Worm (Caenorhabditis elegans) whole organism, L1 larva: ENCODE measurements around the gene nhr-65.
A peak's percentile ranks its signal among the peaks of the same experiment; 100 is the strongest.

ENCODE experiments used
- C34B4.2 ChIP-seq: sonication (generic microtip); optimal IDR thresholded peaks from 2 replicates; lab custom pipeline; 2017; ENCODE audit warnings: mild to moderate bottlenecking, missing genetic modification characterization, missing compliant biosample characterization
- F16B12.6 ChIP-seq: fragments of 150-350 bp; optimal IDR thresholded peaks from 2 replicates; lab custom pipeline; 2014; ENCODE audit warnings: missing biosample characterization, missing genetic modification characterization
- Y116A8C.19 ChIP-seq: sonication (generic microtip); optimal IDR thresholded peaks from 2 replicates; lab custom pipeline; 2016; ENCODE audit warnings: missing compliant biosample characterization, missing genetic modification characterization, borderline replicate concordance
- alr-1 ChIP-seq: fragments of 200-800 bp; sonication (Bioruptor generic); optimal IDR thresholded peaks from 2 replicates; lab custom pipeline; 2018; ENCODE audit warnings: borderline replicate concordance, mild to moderate bottlenecking, missing genetic modification characterization, missing compliant biosample characterization
- aly-2 ChIP-seq: fragments of 150-350 bp; optimal IDR thresholded peaks from 2 replicates; lab custom pipeline; 2014; ENCODE audit warnings: missing biosample characterization, missing genetic modification characterization
- ama-1 ChIP-seq: fragments of 150-350 bp; optimal IDR thresholded peaks from 2 replicates; lab custom pipeline; 2014
- blmp-1 ChIP-seq: fragments of 150-350 bp; optimal IDR thresholded peaks from 2 replicates; lab custom pipeline; 2014; ENCODE audit warnings: missing biosample characterization, missing genetic modification characterization
- ceh-82 ChIP-seq, 3 experiments: fragments of 150-350 bp in 1 of 3; sonication (generic microtip) in 2 of 3; optimal IDR thresholded peaks; 2 replicates each; lab custom pipeline; 2014 to 2017; ENCODE audit warnings: missing biosample characterization in 3 of 3, missing genetic modification characterization in 3 of 3
- dpl-1 ChIP-seq, 3 experiments: fragments of 150-350 bp in 2 of 3; sonication (generic microtip) in 1 of 3; optimal IDR thresholded peaks; 2 replicates each; lab custom pipeline; 2014 to 2017; ENCODE audit warnings: missing biosample characterization in 3 of 3, missing genetic modification characterization in 3 of 3, missing genetic modification reagents in 3 of 3
- elt-2 ChIP-seq: sonication (generic microtip); optimal IDR thresholded peaks from 2 replicates; lab custom pipeline; 2016; ENCODE audit warnings: missing genetic modification characterization, mild to moderate bottlenecking, inconsistent platforms, missing compliant biosample characterization, missing genetic modification reagents
- elt-3 ChIP-seq, 6 experiments: fragments of 150-350 bp in 1 of 6; sonication (generic microtip); optimal IDR thresholded peaks; 2 replicates each; lab custom pipeline; 2017 to 2018; ENCODE audit warnings: missing biosample characterization in 6 of 6, missing genetic modification characterization in 6 of 6, inconsistent platforms in 1 of 6
- fkh-10 ChIP-seq: sonication (generic microtip); optimal IDR thresholded peaks from 2 replicates; lab custom pipeline; 2017; ENCODE audit warnings: missing biosample characterization, missing genetic modification reagents, missing genetic modification characterization
- fkh-4 ChIP-seq: sonication (generic microtip); optimal IDR thresholded peaks from 2 replicates; lab custom pipeline; 2016; ENCODE audit warnings: missing compliant biosample characterization, missing genetic modification characterization, borderline replicate concordance
- fkh-8 ChIP-seq: sonication (generic microtip); optimal IDR thresholded peaks from 2 replicates; lab custom pipeline; 2016; ENCODE audit warnings: mild to moderate bottlenecking, missing genetic modification characterization, missing compliant biosample characterization
- hlh-17 ChIP-seq: fragments of 200-800 bp; sonication (Bioruptor generic); optimal IDR thresholded peaks from 2 replicates; lab custom pipeline; 2018; ENCODE audit warnings: missing genetic modification characterization, mild to moderate bottlenecking, missing compliant biosample characterization, moderate library complexity, borderline replicate concordance
- hpl-2 ChIP-seq: fragments of 150-350 bp; optimal IDR thresholded peaks from 2 replicates; lab custom pipeline; 2014; ENCODE audit warnings: missing biosample characterization, missing genetic modification reagents, missing genetic modification characterization
- irx-1 ChIP-seq: sonication (generic microtip); optimal IDR thresholded peaks from 2 replicates; lab custom pipeline; 2016; ENCODE audit warnings: missing genetic modification characterization, missing compliant biosample characterization
- isw-1 ChIP-seq: fragments of 200-800 bp; sonication (Bioruptor generic); IDR thresholded peaks from 2 replicates; pipeline ENCODE4 v1.3.6; 2022; ENCODE audit warnings: missing genetic modification characterization, missing compliant biosample characterization
- jun-1 ChIP-seq: fragments of 150-350 bp; optimal IDR thresholded peaks from 2 replicates; lab custom pipeline; 2014; ENCODE audit warnings: missing biosample characterization, missing genetic modification reagents, missing genetic modification characterization
- lin-14 ChIP-seq: fragments of 200-800 bp; sonication (Bioruptor generic); optimal IDR thresholded peaks from 2 replicates; lab custom pipeline; 2018; ENCODE audit warnings: mild to moderate bottlenecking, missing genetic modification characterization, moderate library complexity, missing compliant biosample characterization
- lin-35 ChIP-seq, 2 experiments: fragments of 150-350 bp; optimal IDR thresholded peaks; 2 replicates each; lab custom pipeline; 2014; ENCODE audit warnings: missing biosample characterization in 2 of 2, missing genetic modification characterization in 2 of 2, missing genetic modification reagents in 2 of 2
- lir-3 ChIP-seq: sonication (generic microtip); optimal IDR thresholded peaks from 2 replicates; lab custom pipeline; 2016; ENCODE audit warnings: mild to moderate bottlenecking, missing genetic modification characterization, moderate library complexity, missing compliant biosample characterization; ENCODE audit not compliant: poor library complexity
- mdl-1 ChIP-seq, 2 experiments: fragments of 150-350 bp; optimal IDR thresholded peaks; 2 replicates each; lab custom pipeline; 2014 to 2017; ENCODE audit warnings: missing biosample characterization in 2 of 2, missing genetic modification characterization in 2 of 2, inconsistent platforms in 1 of 2
- mep-1 ChIP-seq: fragments of 150-350 bp; optimal IDR thresholded peaks from 2 replicates; lab custom pipeline; 2014; ENCODE audit warnings: missing biosample characterization, missing genetic modification characterization
- nhr-11 ChIP-seq: fragments of 150-350 bp; optimal IDR thresholded peaks from 2 replicates; lab custom pipeline; 2014; ENCODE audit warnings: missing biosample characterization, missing genetic modification characterization
- nhr-237 ChIP-seq: fragments of 150-350 bp; optimal IDR thresholded peaks from 2 replicates; lab custom pipeline; 2014; ENCODE audit warnings: missing biosample characterization, missing genetic modification characterization
- nhr-71 ChIP-seq: sonication (generic microtip); optimal IDR thresholded peaks from 2 replicates; lab custom pipeline; 2016; ENCODE audit warnings: mild to moderate bottlenecking, missing genetic modification characterization, moderate library complexity, missing compliant biosample characterization
- nhr-84 ChIP-seq: sonication (generic microtip); optimal IDR thresholded peaks from 2 replicates; lab custom pipeline; 2017; ENCODE audit warnings: missing biosample characterization, missing genetic modification characterization
- nhr-85 ChIP-seq: sonication (generic microtip); peaks from one replicate; lab custom pipeline; 2016; ENCODE audit warnings: missing genetic modification characterization, inconsistent platforms, missing compliant biosample characterization
- nhr-90 ChIP-seq: sonication (generic microtip); optimal IDR thresholded peaks from 2 replicates; lab custom pipeline; 2016; ENCODE audit warnings: mild to moderate bottlenecking, missing genetic modification characterization, missing compliant biosample characterization; ENCODE audit not compliant: poor library complexity
- pqm-1 ChIP-seq: sonication (generic microtip); optimal IDR thresholded peaks from 3 replicates; lab custom pipeline; 2017; ENCODE audit warnings: missing biosample characterization, missing genetic modification characterization
- rnt-1 ChIP-seq: sonication (generic microtip); optimal IDR thresholded peaks from 2 replicates; lab custom pipeline; 2016; ENCODE audit warnings: mild to moderate bottlenecking, missing genetic modification characterization, moderate library complexity, missing compliant biosample characterization
- skn-1 ChIP-seq: fragments of 150-350 bp; optimal IDR thresholded peaks from 2 replicates; lab custom pipeline; 2014; ENCODE audit warnings: missing biosample characterization, missing genetic modification characterization
- snpc-4 ChIP-seq: fragments of 150-350 bp; optimal IDR thresholded peaks from 2 replicates; lab custom pipeline; 2014; ENCODE audit warnings: missing biosample characterization, missing genetic modification characterization
- sox-4 ChIP-seq: sonication (generic microtip); optimal IDR thresholded peaks from 2 replicates; lab custom pipeline; 2016; ENCODE audit warnings: missing genetic modification characterization, missing compliant biosample characterization
- sptf-1 ChIP-seq: fragments of 150-350 bp; optimal IDR thresholded peaks from 2 replicates; lab custom pipeline; 2014; ENCODE audit warnings: missing biosample characterization, missing genetic modification characterization
- swsn-7 ChIP-seq: sonication (generic microtip); optimal IDR thresholded peaks from 2 replicates; lab custom pipeline; 2016; ENCODE audit warnings: missing genetic modification characterization, missing compliant biosample characterization
- tbx-2 ChIP-seq: sonication (generic microtip); optimal IDR thresholded peaks from 2 replicates; lab custom pipeline; 2016; ENCODE audit warnings: missing genetic modification characterization, missing compliant biosample characterization
- tlp-1 ChIP-seq: fragments of 150-350 bp; optimal IDR thresholded peaks from 2 replicates; lab custom pipeline; 2014; ENCODE audit warnings: missing biosample characterization, missing genetic modification characterization
- unc-62 ChIP-seq: fragments of 150-350 bp; optimal IDR thresholded peaks from 2 replicates; lab custom pipeline; 2014; ENCODE audit warnings: missing biosample characterization, missing genetic modification reagents, missing genetic modification characterization
- unc-98 ChIP-seq: fragments of 200-800 bp; sonication (Bioruptor generic); IDR thresholded peaks from 2 replicates; pipeline ENCODE4 v1.3.6; 2022; ENCODE audit warnings: missing genetic modification characterization, missing compliant biosample characterization
- vab-15 ChIP-seq: sonication (generic microtip); optimal IDR thresholded peaks from 2 replicates; lab custom pipeline; 2017; ENCODE audit warnings: missing genotype, mild to moderate bottlenecking, missing genetic modification characterization, missing compliant biosample characterization
- zag-1 ChIP-seq: fragments of 150-350 bp; optimal IDR thresholded peaks from 2 replicates; lab custom pipeline; 2014; ENCODE audit warnings: missing biosample characterization, missing genetic modification characterization
- ztf-11 ChIP-seq, 2 experiments: sonication (generic microtip); optimal IDR thresholded peaks; 2 replicates each; lab custom pipeline; 2016 to 2017; ENCODE audit warnings: missing genetic modification characterization in 2 of 2, missing biosample characterization in 1 of 2, missing compliant biosample characterization in 1 of 2
- ztf-4 ChIP-seq: fragments of 150-350 bp; optimal IDR thresholded peaks from 2 replicates; lab custom pipeline; 2014; ENCODE audit warnings: missing biosample characterization, missing genetic modification characterization

The nhr-65 gene

DNA sequence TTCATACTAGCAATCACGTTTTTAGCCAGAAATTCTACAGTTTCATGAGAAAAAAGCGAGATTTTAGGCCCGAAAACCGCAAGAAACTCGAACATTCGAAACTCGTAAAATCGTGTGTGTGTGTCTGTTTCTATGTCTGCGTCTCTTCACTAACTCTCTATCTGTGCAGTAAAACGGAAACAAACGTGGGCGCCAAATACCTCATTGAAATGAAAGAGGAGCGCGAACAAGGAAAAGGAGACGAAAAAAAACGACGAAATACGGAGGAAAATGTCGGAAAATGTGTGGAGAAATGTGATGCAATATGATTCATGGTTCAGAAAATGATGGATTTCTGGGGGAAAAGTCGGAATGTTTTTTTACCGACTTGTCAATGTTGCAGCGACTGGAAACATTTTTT, 29.4 kb downstream of the nhr-65 start (continued):
- TF ChIP-seq ceh-82 (tag; optimal IDR thresholded peaks at IDR 0.05; lab: Kevin White, UChicago) (peak in 1 of 3 experiments; percentile 2), mdl-1 (tag; optimal IDR thresholded peaks at IDR 0.05; lab: Kevin White, UChicago) (peak in 1 of 2 experiments; percentile 41), nhr-11 (no peak), swsn-7 (peak; percentile 12), tlp-1 (tag; lab: Kevin White, UChicago) (no peak), vab-15 (tag; lab: Kevin White, UChicago) (no peak), unc-98 (GFP tag; lab: Robert Waterston, UW) (no peak), tbx-2 (tag; lab: Kevin White, UChicago) (no peak), nhr-71 (tag; lab: Kevin White, UChicago) (peak; percentile 45), mep-1 (tag; lab: Kevin White, UChicago) (peak; percentile 71), nhr-90 (no peak), fkh-4 (tag; lab: Kevin White, UChicago) (no peak), ama-1 (no peak), unc-62 (GFP tag; lab: Kevin White, UChicago) (no peak), hpl-2 (no peak), rnt-1 (tag; lab: Kevin White, UChicago) (no peak), irx-1 (tag; lab: Kevin White, UChicago) (no peak), F16B12.6 (tag; lab: Kevin White, UChicago) (peak; percentile 22), snpc-4 (no peak), fkh-10 (GFP tag; lab: Kevin White, UChicago) (no peak), alr-1 (tag; lab: Kevin White, UChicago) (no peak), aly-2 (no peak), isw-1 (GFP tag; lab: Robert Waterston, UW) (no peak), lin-14 (GFP tag; lab: Kevin White, UChicago) (peak; percentile 79), ztf-4 (tag; lab: Kevin White, UChicago) (no peak), nhr-84 (tag; lab: Kevin White, UChicago) (no peak), sptf-1 (tag; lab: Kevin White, UChicago) (no peak), pqm-1 (tag; lab: Kevin White, UChicago) (no peak), nhr-85 (tag; lab: Kevin White, UChicago) (no peak), C34B4.2 (no peak), elt-3 (tag; optimal IDR thresholded peaks at IDR 0.05; lab: Kevin White, UChicago) (peak in 2 of 6 experiments; percentile 3 to 6), dpl-1 (GFP tag; optimal IDR thresholded peaks at IDR 0.05; lab: Kevin White, UChicago) (peak; percentile 26 to 53 (median 33)), nhr-237 (tag; lab: Kevin White, UChicago) (no peak), fkh-8 (tag; lab: Kevin White, UChicago) (peak; percentile 9), skn-1 (tag; lab: Kevin White, UChicago) (peak; percentile 39), elt-2 (no peak), lir-3 (tag; lab: Kevin White, UChicago) (no peak), hlh-17 (GFP tag; lab: Kevin White, UChicago) (no peak), blmp-1 (tag; lab: Kevin White, UChicago) (peak; percentile 61), zag-1 (no peak), lin-35 (GFP tag; optimal IDR thresholded peaks at IDR 0.05; lab: Kevin White, UChicago) (peak; percentile 27 to 37), ztf-11 (tag; optimal IDR thresholded peaks at IDR 0.05; lab: Kevin White, UChicago) (no peak), jun-1 (tag; lab: Kevin White, UChicago) (no peak), sox-4 (no peak), Y116A8C.19 (tag; lab: Kevin White, UChicago) (no peak)
- TF ChIP-seq, all 84 proteins: peak for 17
